Fruit fly (Drosophila melanogaster): ENCODE results near the gene b.
A peak's percentile ranks its signal among the peaks of the same experiment; 100 is the strongest.

b gene

DNA sequence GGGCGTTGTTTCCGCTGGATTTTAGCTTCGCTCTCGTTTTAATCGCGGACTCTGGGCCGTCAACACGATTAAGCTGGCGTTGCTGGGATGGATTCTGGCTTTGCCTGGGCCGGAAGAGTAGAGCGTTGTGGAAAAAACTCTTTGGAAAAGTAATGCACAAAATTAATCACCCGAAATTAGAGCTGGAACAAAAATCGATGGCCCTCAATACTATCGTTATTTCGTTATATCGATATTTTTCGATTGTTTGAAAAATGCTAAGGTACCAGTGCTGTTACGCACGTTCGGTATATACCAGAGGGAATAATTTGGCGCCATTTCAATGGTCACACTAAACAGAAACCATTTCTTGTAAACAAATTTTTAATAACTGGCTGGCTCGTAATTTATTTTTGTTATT, 8.5 kb downstream of the b start, which contains the start of the genes Arpc1 and Orc5 (continued):
- peak; percentile 74 for TF ChIP-seq MESR4 (GFP tag; optimal IDR thresholded peaks at IDR 0.05)
- peak; percentile 58 for TF ChIP-seq Sin3A (optimal IDR thresholded peaks at IDR 0.05)
- no peak for TF ChIP-seq zf30C (GFP tag; optimal IDR thresholded peaks at IDR 0.05)
- no peak for TF ChIP-seq dati (GFP tag; IDR thresholded peaks at IDR 0.05)
- TF ChIP-seq unc-4 (GFP tag; IDR thresholded peaks at IDR 0.05; ENCODE audit: partially characterized antibody), result peak; percentile 96
- no peak for TF ChIP-seq dysf (GFP tag; IDR thresholded peaks at IDR 0.05)
- TF ChIP-seq CG4730 (GFP tag; IDR thresholded peaks at IDR 0.05), result no peak
- no peak for TF ChIP-seq CG8478 (optimal IDR thresholded peaks at IDR 0.05)
- TF ChIP-seq CG14710 (tag; optimal IDR thresholded peaks at IDR 0.05), result peak; percentile 63
- no peak for TF ChIP-seq gt (GFP tag; IDR thresholded peaks at IDR 0.05)
- TF ChIP-seq Pdp1 (GFP tag; optimal IDR thresholded peaks at IDR 0.05), result peak in 1 of 2 experiments; percentile 84
- TF ChIP-seq grau (tag; optimal IDR thresholded peaks at IDR 0.05), result peak; percentile 48
- peak; percentile 90 for TF ChIP-seq E2f2 (GFP tag; IDR thresholded peaks at IDR 0.05)
- peak; percentile 61 for TF ChIP-seq CG17186 (GFP tag; optimal IDR thresholded peaks at IDR 0.05)
- TF ChIP-seq CG4617 (GFP tag; optimal IDR thresholded peaks at IDR 0.05; ENCODE audit: borderline replicate concordance), result peak; percentile 79
- peak; percentile 79 for TF ChIP-seq CG12659 (GFP tag; optimal IDR thresholded peaks at IDR 0.05)
- TF ChIP-seq CG16813 (GFP tag; IDR thresholded peaks at IDR 0.05; ENCODE audit: partially characterized antibody), result peak; percentile 88
- no peak for TF ChIP-seq CG7556 (GFP tag; optimal IDR thresholded peaks at IDR 0.05)
- TF ChIP-seq dpn (GFP tag; optimal IDR thresholded peaks at IDR 0.05), result peak in 1 of 2 experiments; percentile 27
- TF ChIP-seq hbn (GFP tag; IDR thresholded peaks at IDR 0.05; ENCODE audit: partially characterized antibody), result peak; percentile 92
- TF ChIP-seq bbx (GFP tag; IDR thresholded peaks at IDR 0.05; ENCODE audit: partially characterized antibody), result peak; percentile 91
- TF ChIP-seq CG9609 (GFP tag; optimal IDR thresholded peaks at IDR 0.05), result no peak
- TF ChIP-seq stwl (tag; optimal IDR thresholded peaks at IDR 0.05), result peak; percentile 48
- TF ChIP-seq peb (GFP tag; IDR thresholded peaks at IDR 0.05), result no peak
- 0 out of 4 replicates have a peak, but pooled peaks have one; percentile 65 for TF ChIP-seq chinmo (GFP tag; IDR thresholded peaks at IDR 0.05; ENCODE audit: partially characterized antibody)
- TF ChIP-seq Spps (tag; optimal IDR thresholded peaks at IDR 0.05), result no peak
- TF ChIP-seq mld (GFP tag; IDR thresholded peaks at IDR 0.05; ENCODE audit: partially characterized antibody), result peak; percentile 81; the same call in 1 of the 3 replicates
- peak; percentile 80; the same call in 1 of the 2 replicates for TF ChIP-seq inv (GFP tag; IDR thresholded peaks at IDR 0.05; ENCODE audit: partially characterized antibody)
- TF ChIP-seq amos (GFP tag; IDR thresholded peaks at IDR 0.05; ENCODE audit: partially characterized antibody), result peak; percentile 94
- no peak for TF ChIP-seq jigr1 (GFP tag; IDR thresholded peaks at IDR 0.05)
- TF ChIP-seq Doc3 (GFP tag; IDR thresholded peaks at IDR 0.05; ENCODE audit: partially characterized antibody), result peak; percentile 77
- TF ChIP-seq CG14014 (GFP tag; IDR thresholded peaks at IDR 0.05), result no peak
- peak; percentile 52 for TF ChIP-seq nmo (GFP tag; optimal IDR thresholded peaks at IDR 0.05)
- no peak for TF ChIP-seq CG12299 (tag; optimal IDR thresholded peaks at IDR 0.05)
- TF ChIP-seq zen2 (GFP tag; IDR thresholded peaks at IDR 0.05; ENCODE audit: partially characterized antibody), result peak; percentile 72
- peak; percentile 76 for TF ChIP-seq E2f1 (GFP tag; IDR thresholded peaks at IDR 0.05)
- TF ChIP-seq nerfin-2 (GFP tag; IDR thresholded peaks at IDR 0.05; ENCODE audit: partially characterized antibody), result peak; percentile 64
- peak; percentile 56 for TF ChIP-seq phol (tag; optimal IDR thresholded peaks at IDR 0.05)
- peak; percentile 70 for TF ChIP-seq tna (GFP tag; IDR thresholded peaks at IDR 0.05; ENCODE audit: partially characterized antibody)
- TF ChIP-seq Ets97D (GFP tag; optimal IDR thresholded peaks at IDR 0.05), result peak; percentile 62
- peak; percentile 54 for TF ChIP-seq CHES-1-like (GFP tag; optimal IDR thresholded peaks at IDR 0.05)
- peak; percentile 1 for TF ChIP-seq CG8924 (tag; optimal IDR thresholded peaks at IDR 0.05)

Data from whole organism, embryonic.